Worm (Caenorhabditis elegans) whole organism, late embryonic: Measurements from ENCODE around the gene crb-1.

ENCODE experiments used
- F13H6.1 ChIP-seq: sonication (generic microtip); optimal IDR thresholded peaks from 2 replicates; lab custom pipeline; 2016; ENCODE audit warnings: missing genetic modification characterization, missing compliant biosample characterization
- K02D7.2 ChIP-seq: sonication (generic microtip); optimal IDR thresholded peaks from 2 replicates; lab custom pipeline; 2017; ENCODE audit warnings: mild to moderate bottlenecking, missing genetic modification characterization, missing compliant biosample characterization
- K09A11.1 ChIP-seq: sonication (generic microtip); optimal IDR thresholded peaks from 2 replicates; lab custom pipeline; 2017; ENCODE audit warnings: antibody characterized with exemption, mild to moderate bottlenecking, missing genetic modification characterization, missing compliant biosample characterization; ENCODE audit not compliant: insufficient read depth
- Y22D7AL.16 ChIP-seq: sonication (generic microtip); optimal IDR thresholded peaks from 2 replicates; lab custom pipeline; 2016; ENCODE audit warnings: missing genetic modification characterization, missing compliant biosample characterization
- ceh-14 ChIP-seq: sonication (generic microtip); optimal IDR thresholded peaks from 2 replicates; lab custom pipeline; 2016; ENCODE audit warnings: missing genotype, missing genetic modification characterization, missing compliant biosample characterization
- ceh-19 ChIP-seq: fragments of 200-800 bp; sonication (Bioruptor generic); optimal IDR thresholded peaks from 2 replicates; lab custom pipeline; 2018; ENCODE audit warnings: mild to moderate bottlenecking, missing genetic modification characterization, missing compliant biosample characterization
- ceh-24 ChIP-seq: sonication (generic microtip); optimal IDR thresholded peaks from 2 replicates; lab custom pipeline; 2016; ENCODE audit warnings: mild to moderate bottlenecking, missing genetic modification characterization, missing compliant biosample characterization
- ceh-34 ChIP-seq: sonication (generic microtip); optimal IDR thresholded peaks from 2 replicates; lab custom pipeline; 2016; ENCODE audit warnings: mild to moderate bottlenecking, missing genetic modification characterization, missing compliant biosample characterization
- ceh-45 ChIP-seq: fragments of 200-800 bp; sonication (Bioruptor generic); IDR thresholded peaks from 2 replicates; pipeline ENCODE4 v1.3.6; 2022; ENCODE audit warnings: missing genetic modification reagents, missing genetic modification characterization, missing compliant biosample characterization
- ceh-48 ChIP-seq: sonication (generic microtip); optimal IDR thresholded peaks from 2 replicates; lab custom pipeline; 2016; ENCODE audit warnings: missing genetic modification characterization, inconsistent platforms, missing compliant biosample characterization
- elt-4 ChIP-seq: sonication (generic microtip); optimal IDR thresholded peaks from 2 replicates; lab custom pipeline; 2016; ENCODE audit warnings: missing genetic modification characterization, missing compliant biosample characterization
- fax-1 ChIP-seq: sonication (generic microtip); optimal IDR thresholded peaks from 2 replicates; lab custom pipeline; 2016; ENCODE audit warnings: missing genotype, missing genetic modification characterization, missing compliant biosample characterization
- gmeb-2 ChIP-seq: sonication (generic microtip); optimal IDR thresholded peaks from 2 replicates; lab custom pipeline; 2016; ENCODE audit warnings: missing genetic modification characterization, inconsistent platforms, missing compliant biosample characterization
- hlh-15 ChIP-seq: sonication (generic microtip); optimal IDR thresholded peaks from 2 replicates; lab custom pipeline; 2016; ENCODE audit warnings: missing genetic modification characterization, missing compliant biosample characterization
- hlh-30 ChIP-seq: sonication (generic microtip); optimal IDR thresholded peaks from 2 replicates; lab custom pipeline; 2017; ENCODE audit warnings: antibody characterized with exemption, missing genetic modification characterization, missing compliant biosample characterization; ENCODE audit not compliant: insufficient read depth
- hlh-8 ChIP-seq: sonication (generic microtip); optimal IDR thresholded peaks from 2 replicates; lab custom pipeline; 2016; ENCODE audit warnings: missing genotype, missing genetic modification characterization, missing compliant biosample characterization
- lim-6 ChIP-seq: sonication (generic microtip); optimal IDR thresholded peaks from 2 replicates; lab custom pipeline; 2016; ENCODE audit warnings: missing genetic modification characterization, missing compliant biosample characterization
- nfya-1 ChIP-seq: sonication (generic microtip); optimal IDR thresholded peaks from 2 replicates; lab custom pipeline; 2017; ENCODE audit warnings: missing genetic modification characterization, mild to moderate bottlenecking, missing compliant biosample characterization, antibody characterized with exemption, moderate library complexity
- nhr-11 ChIP-seq: fragments of 150-350 bp; optimal IDR thresholded peaks from 2 replicates; lab custom pipeline; 2014; ENCODE audit warnings: missing biosample characterization, missing genetic modification characterization
- pag-3 ChIP-seq: sonication (generic microtip); optimal IDR thresholded peaks from 2 replicates; lab custom pipeline; 2016; ENCODE audit warnings: missing compliant biosample characterization, missing genetic modification characterization, borderline replicate concordance
- pat-9 ChIP-seq: fragments of 200-800 bp; sonication (Bioruptor generic); optimal IDR thresholded peaks from 2 replicates; lab custom pipeline; 2018; ENCODE audit warnings: mild to moderate bottlenecking, missing genetic modification characterization, moderate library complexity, missing compliant biosample characterization
- pha-2 ChIP-seq: sonication (generic microtip); optimal IDR thresholded peaks from 2 replicates; lab custom pipeline; 2017; ENCODE audit warnings: mild to moderate bottlenecking, missing genetic modification characterization, missing compliant biosample characterization
- pha-4 ChIP-seq: fragments of 150-350 bp; optimal IDR thresholded peaks from 2 replicates; lab custom pipeline; 2018; ENCODE audit warnings: missing biosample characterization, missing genetic modification reagents, missing genetic modification characterization
- pqm-1 ChIP-seq: sonication (generic microtip); optimal IDR thresholded peaks from 2 replicates; lab custom pipeline; 2016; ENCODE audit warnings: missing genetic modification characterization, missing compliant biosample characterization
- pros-1 ChIP-seq: fragments of 150-350 bp; optimal IDR thresholded peaks from 2 replicates; lab custom pipeline; 2014; ENCODE audit warnings: missing biosample characterization, missing genetic modification reagents, missing genetic modification characterization
- ref-2 ChIP-seq: sonication (generic microtip); optimal IDR thresholded peaks from 2 replicates; lab custom pipeline; 2016; ENCODE audit warnings: missing genetic modification characterization, missing compliant biosample characterization
- sdc-2 ChIP-seq: sonication (generic microtip); optimal IDR thresholded peaks from 2 replicates; lab custom pipeline; 2016; ENCODE audit warnings: missing genotype, missing genetic modification characterization, missing compliant biosample characterization
- syd-9 ChIP-seq: sonication (generic microtip); optimal IDR thresholded peaks from 2 replicates; lab custom pipeline; 2016; ENCODE audit warnings: mild to moderate bottlenecking, missing genetic modification characterization, moderate library complexity, missing compliant biosample characterization
- tbx-7 ChIP-seq: sonication (generic microtip); optimal IDR thresholded peaks from 2 replicates; lab custom pipeline; 2016; ENCODE audit warnings: missing genotype, missing genetic modification characterization, missing compliant biosample characterization
- ttx-3 ChIP-seq: sonication (generic microtip); optimal IDR thresholded peaks from 2 replicates; lab custom pipeline; 2016; ENCODE audit warnings: missing genetic modification reagents, missing genetic modification characterization, missing compliant biosample characterization
- unc-55 ChIP-seq: sonication (generic microtip); optimal IDR thresholded peaks from 2 replicates; lab custom pipeline; 2017; ENCODE audit warnings: missing biosample characterization, missing genetic modification reagents, missing genetic modification characterization
- zip-5 ChIP-seq: sonication (generic microtip); optimal IDR thresholded peaks from 2 replicates; lab custom pipeline; 2016; ENCODE audit warnings: missing genetic modification characterization, missing compliant biosample characterization

crb-1 gene

ce11 chrX:17420585-17421459 lies 7.0 kb upstream of the crb-1 start:
- TF ChIP-seq ceh-45 (GFP tag; lab: Robert Waterston, UW) (no peak), sdc-2 (peak; percentile 4), fax-1 (no peak), nfya-1 (tag; lab: Kevin White, UChicago) (no peak), tbx-7 (tag; lab: Kevin White, UChicago) (no peak), pqm-1 (tag; lab: Kevin White, UChicago) (no peak), elt-4 (tag; lab: Kevin White, UChicago) (peak; percentile 31), F13H6.1 (no peak), hlh-8 (tag; lab: Kevin White, UChicago) (no peak), pag-3 (no peak)

ce11 chrX:17419813-17420584 lies 6.2 kb upstream of the crb-1 start:
- TF ChIP-seq ceh-19 (GFP tag; lab: Kevin White, UChicago) (no peak), K02D7.2 (no peak)

ce11 chrX:17417505-17418004 lies 3.7 kb upstream of the crb-1 start:
- TF ChIP-seq ceh-19 (GFP tag; lab: Kevin White, UChicago) (no peak), K09A11.1 (tag; lab: Kevin White, UChicago) (no peak), nhr-11 (tag; lab: Kevin White, UChicago) (no peak), ttx-3 (tag; lab: Kevin White, UChicago) (no peak), F13H6.1 (no peak), pros-1 (tag; lab: Kevin White, UChicago) (no peak), ceh-24 (tag; lab: Kevin White, UChicago) (no peak), tbx-7 (tag; lab: Kevin White, UChicago) (no peak), ceh-48 (tag; lab: Kevin White, UChicago) (no peak), pat-9 (no peak), ref-2 (no peak), pha-4 (no peak), pha-2 (tag; lab: Kevin White, UChicago) (no peak), Y22D7AL.16 (tag; lab: Kevin White, UChicago) (no peak), hlh-30 (no peak), gmeb-2 (tag; lab: Kevin White, UChicago) (no peak), ceh-34 (tag; lab: Kevin White, UChicago) (no peak), ceh-14 (no peak), syd-9 (no peak), hlh-15 (tag; lab: Kevin White, UChicago) (no peak)

ce11 chrX:17412642-17413041 lies 1.2 kb downstream of the crb-1 start:
- no peak for TF ChIP-seq pha-2 (tag; lab: Kevin White, UChicago)
- TF ChIP-seq unc-55: no peak
- TF ChIP-seq lim-6 (tag; lab: Kevin White, UChicago): no peak
- TF ChIP-seq, all 69 proteins: peak for 0

ce11 chrX:17408855-17409254 lies 5.0 kb downstream of the crb-1 start:
- TF ChIP-seq zip-5 (tag; lab: Kevin White, UChicago) (no peak), ceh-45 (GFP tag; lab: Robert Waterston, UW) (no peak), ceh-24 (tag; lab: Kevin White, UChicago) (no peak)
